Worm (Caenorhabditis elegans): Measurements from ENCODE around the gene F38H4.3.

The F38H4.3 gene

DNA sequence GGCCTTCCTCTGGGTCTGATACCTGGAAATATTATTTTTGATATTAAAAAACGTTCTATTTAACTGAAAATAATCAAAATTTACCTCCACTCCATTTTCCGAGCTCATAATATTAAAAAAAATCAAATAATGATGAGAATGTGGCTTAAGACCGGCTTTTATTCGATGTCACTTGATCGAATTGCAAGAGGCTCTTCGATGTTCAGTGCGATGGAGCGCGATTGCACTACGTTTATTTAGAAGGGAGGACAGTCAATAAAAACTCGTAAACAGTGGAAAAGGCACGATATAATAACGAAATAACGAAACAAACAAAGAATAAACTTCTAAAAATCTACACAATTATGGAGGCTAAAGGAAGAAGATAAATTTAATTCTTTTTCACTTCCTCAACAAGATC, 12.6 kb downstream of the F38H4.3 start, which contains the start of gene tag-30 (continued):
- TF ChIP-seq F23B12.7 (tag; optimal IDR thresholded peaks at IDR 0.05; ENCODE audit: insufficient read depth) (peak; percentile 49), xnd-1 (tag; optimal IDR thresholded peaks at IDR 0.05) (no peak), dpff-1 (tag; optimal IDR thresholded peaks at IDR 0.05) (no peak), snpc-1.1 (tag; optimal IDR thresholded peaks at IDR 0.05; ENCODE audit: insufficient read depth) (no peak), athp-1 (tag; optimal IDR thresholded peaks at IDR 0.05) (no peak), dox-1 (GFP tag; IDR thresholded peaks at IDR 0.05) (no peak), lir-1 (GFP tag; conservative IDR thresholded peaks at IDR 0.05) (no peak), ceh-91 (GFP tag; IDR thresholded peaks at IDR 0.05) (no peak), ceh-27 (GFP tag; optimal IDR thresholded peaks at IDR 0.05) (peak; percentile 45), F55B11.4 (tag; optimal IDR thresholded peaks at IDR 0.05; ENCODE audit: borderline replicate concordance, insufficient read depth) (no peak), hlh-12 (tag; optimal IDR thresholded peaks at IDR 0.05) (no peak), ztf-25 (GFP tag; IDR thresholded peaks at IDR 0.05) (no peak), madf-10 (tag; optimal IDR thresholded peaks at IDR 0.05) (no peak), lin-40 (tag; optimal IDR thresholded peaks at IDR 0.05) (no peak), B0019.2 (GFP tag; conservative IDR thresholded peaks at IDR 0.05) (no peak), ama-1 (optimal IDR thresholded peaks at IDR 0.05) (no peak), ama-1 (GFP tag; optimal IDR thresholded peaks at IDR 0.05) (peak in 1 of 2 experiments; percentile 58), T26A5.8 (tag; optimal IDR thresholded peaks at IDR 0.05) (no peak), lsy-27 (tag; optimal IDR thresholded peaks at IDR 0.05; ENCODE audit: borderline replicate concordance, insufficient read depth) (no peak), T07F8.4 (tag; optimal IDR thresholded peaks at IDR 0.05) (no peak), Y67H2A.10 (GFP tag; conservative IDR thresholded peaks at IDR 0.05) (no peak), nfyb-1 (GFP tag; IDR thresholded peaks at IDR 0.05) (no peak), ztf-28 (GFP tag; IDR thresholded peaks at IDR 0.05) (no peak), mxl-1 (tag; optimal IDR thresholded peaks at IDR 0.05) (no peak), C06A6.2 (GFP tag; conservative IDR thresholded peaks at IDR 0.05) (no peak), sea-2 (GFP tag; IDR thresholded peaks at IDR 0.05) (no peak), pha-4 (tag; optimal IDR thresholded peaks at IDR 0.05) (no peak), Y53G8AR.9 (GFP tag; conservative IDR thresholded peaks at IDR 0.05) (0 out of 2 replicates have a peak, but pooled peaks have one; percentile 45), ceh-100 (GFP tag; IDR thresholded peaks at IDR 0.05) (no peak), atf-7 (tag; optimal IDR thresholded peaks at IDR 0.05) (no peak), mel-28 (tag; optimal IDR thresholded peaks at IDR 0.05; ENCODE audit: borderline replicate concordance) (no peak), ztf-22 (GFP tag; optimal IDR thresholded peaks at IDR 0.05) (no peak), Y95B8A.8 (GFP tag; IDR thresholded peaks at IDR 0.05) (no peak), D2030.7 (GFP tag; IDR thresholded peaks at IDR 0.05) (no peak), tlf-1 (GFP tag; optimal IDR thresholded peaks at IDR 0.05) (peak; percentile 50), zim-3 (tag; optimal IDR thresholded peaks at IDR 0.05) (no peak), repo-1 (tag; optimal IDR thresholded peaks at IDR 0.05) (no peak), lin-54 (GFP tag; optimal IDR thresholded peaks at IDR 0.05) (no peak), F49E8.2 (tag; optimal IDR thresholded peaks at IDR 0.05; ENCODE audit: insufficient read depth) (no peak), fkh-3 (tag; optimal IDR thresholded peaks at IDR 0.05) (no peak), rpc-1 (optimal IDR thresholded peaks at IDR 0.05) (no peak), rpc-1 (tag; optimal IDR thresholded peaks at IDR 0.05) (no peak), attf-6 (GFP tag; IDR thresholded peaks at IDR 0.05) (no peak), F10E7.11 (tag; optimal IDR thresholded peaks at IDR 0.05) (no peak), efl-1 (GFP tag; optimal IDR thresholded peaks at IDR 0.05) (no peak), ztf-6 (GFP tag; IDR thresholded peaks at IDR 0.05) (no peak), ztf-3 (GFP tag; optimal IDR thresholded peaks at IDR 0.05) (no peak), lag-1 (GFP tag; IDR thresholded peaks at IDR 0.05) (no peak), cebp-2 (GFP tag; IDR thresholded peaks at IDR 0.05) (no peak)

Measured in whole organism, young adult.